Fruit fly (Drosophila melanogaster) whole organism, embryonic: ENCODE measurements around the gene CG5087.

Experiments
- Antp ChIP-seq: fragments of 200-800 bp; sonication (Bioruptor generic); optimal IDR thresholded peaks from 3 replicates; lab custom pipeline; 2016; ENCODE audit warnings: missing biosample characterization, missing genetic modification characterization
- CG10979 ChIP-seq: fragments of 200-800 bp; sonication (Bioruptor generic); optimal IDR thresholded peaks from 2 replicates; lab custom pipeline; 2018; ENCODE audit warnings: missing biosample characterization, mild to moderate bottlenecking, missing genetic modification characterization, moderate library complexity
- CG11560 ChIP-seq: fragments of 200-800 bp; sonication (Bioruptor generic); IDR thresholded peaks from 3 replicates; pipeline ENCODE4 v1.3.6; 2022; ENCODE audit warnings: missing biosample characterization, missing genetic modification characterization
- CG16863 ChIP-seq: fragments of 200-800 bp; sonication (Bioruptor generic); optimal IDR thresholded peaks from 3 replicates; lab custom pipeline; 2016; ENCODE audit warnings: missing biosample characterization, missing genetic modification characterization
- CG18262 ChIP-seq: fragments of 200-800 bp; optimal IDR thresholded peaks from 3 replicates; lab custom pipeline; 2019; ENCODE audit warnings: missing biosample characterization, mild to moderate bottlenecking, missing genetic modification characterization, moderate library complexity
- CG18764 ChIP-seq: fragments of 200-800 bp; sonication (Bioruptor generic); optimal IDR thresholded peaks from 3 replicates; lab custom pipeline; 2016; ENCODE audit warnings: missing biosample characterization, missing genetic modification characterization
- CG2129 ChIP-seq: fragments of 200-800 bp; sonication (Bioruptor generic); IDR thresholded peaks from 2 replicates; pipeline ENCODE4 v1.3.6; 2022; ENCODE audit warnings: missing biosample characterization, missing genetic modification characterization; ENCODE audit not compliant: partially characterized antibody
- CG30431 ChIP-seq: fragments of 200-800 bp; sonication (Bioruptor generic); optimal IDR thresholded peaks from 2 replicates; lab custom pipeline; 2017; ENCODE audit warnings: missing biosample characterization, missing genetic modification characterization
- CG32767 ChIP-seq: fragments of 200-800 bp; sonication (Bioruptor generic); IDR thresholded peaks from 2 replicates; pipeline ENCODE4 v1.3.6; 2022; ENCODE audit warnings: missing biosample characterization, missing genetic modification characterization
- CG32772 ChIP-seq: fragments of 200-800 bp; sonication (Bioruptor generic); IDR thresholded peaks from 2 replicates; pipeline ENCODE4 v1.3.6; 2022; ENCODE audit warnings: missing biosample characterization, missing genetic modification characterization
- CG4360 ChIP-seq: fragments of 200-800 bp; sonication (Bioruptor generic); IDR thresholded peaks from 2 replicates; pipeline ENCODE4 v1.3.6; 2022; ENCODE audit warnings: missing biosample characterization, missing genetic modification characterization
- CG4820 ChIP-seq: fragments of 200-800 bp; sonication (Bioruptor generic); optimal IDR thresholded peaks from 3 replicates; lab custom pipeline; 2016; ENCODE audit warnings: missing biosample characterization, missing genetic modification characterization
- CG4854 ChIP-seq: fragments of 200-800 bp; sonication (Bioruptor generic); optimal IDR thresholded peaks from 2 replicates; lab custom pipeline; 2016; ENCODE audit warnings: missing biosample characterization, missing genetic modification characterization, inconsistent platforms
- CG6272 ChIP-seq: fragments of 200-800 bp; sonication (Bioruptor generic); IDR thresholded peaks from 2 replicates; pipeline ENCODE4 v1.3.6; 2022; ENCODE audit warnings: missing biosample characterization, missing genetic modification characterization
- CG8388 ChIP-seq: fragments of 200-800 bp; sonication (Bioruptor generic); optimal IDR thresholded peaks from 2 replicates; lab custom pipeline; 2019; ENCODE audit warnings: missing biosample characterization, mild to moderate bottlenecking, missing genetic modification characterization, moderate library complexity
- CG9727 ChIP-seq: fragments of 200-800 bp; sonication (Bioruptor generic); optimal IDR thresholded peaks from 3 replicates; lab custom pipeline; 2017; ENCODE audit warnings: missing biosample characterization, mild to moderate bottlenecking, missing genetic modification characterization
- CG9797 ChIP-seq: fragments of 200-800 bp; sonication (Bioruptor generic); optimal IDR thresholded peaks from 3 replicates; lab custom pipeline; 2018; ENCODE audit warnings: missing biosample characterization, mild to moderate bottlenecking, missing genetic modification characterization
- CTCF ChIP-seq: fragments of 200-800 bp; sonication (Bioruptor generic); optimal IDR thresholded peaks from 2 replicates; lab custom pipeline; 2017; ENCODE audit warnings: missing biosample characterization, mild to moderate bottlenecking, missing genetic modification characterization, moderate library complexity
- Drgx ChIP-seq: fragments of 200-800 bp; sonication (Bioruptor generic); IDR thresholded peaks from 2 replicates; pipeline ENCODE4 v1.3.6; 2022; ENCODE audit warnings: missing biosample characterization, missing genetic modification characterization
- HLH4C ChIP-seq: fragments of 200-800 bp; sonication (Bioruptor generic); IDR thresholded peaks from 3 replicates; pipeline ENCODE4 v1.3.6; 2022; ENCODE audit warnings: missing biosample characterization, missing genetic modification characterization; ENCODE audit not compliant: partially characterized antibody
- Hand ChIP-seq: fragments of 200-800 bp; sonication (Bioruptor generic); optimal IDR thresholded peaks from 2 replicates; lab custom pipeline; 2017; ENCODE audit warnings: mild to moderate bottlenecking, missing biosample characterization, missing genetic modification reagents, missing genetic modification characterization
- Med ChIP-seq: fragments of 200-800 bp; sonication (Bioruptor generic); peaks from one replicate; lab custom pipeline; 2016; ENCODE audit warnings: missing biosample characterization, missing genetic modification characterization, mild to moderate bottlenecking, inconsistent platforms, moderate library complexity
- Rx ChIP-seq: fragments of 200-800 bp; sonication (Bioruptor generic); IDR thresholded peaks from 2 replicates; pipeline ENCODE4 v1.3.6; 2022; ENCODE audit warnings: missing biosample characterization, missing genetic modification characterization
- Sin3A ChIP-seq: fragments of >200 bp; optimal IDR thresholded peaks from 2 replicates; lab custom pipeline; 2018
- Trl ChIP-seq, 3 experiments: fragments of >200 bp in 2 of 3; fragments of 200-800 bp in 1 of 3; sonication (Bioruptor generic) in 1 of 3; optimal IDR thresholded peaks; 2 replicates in 1 of 3; 3 replicates in 2 of 3; lab custom pipeline; 2016 to 2017; ENCODE audit warnings: missing biosample characterization in 1 of 3, missing genetic modification characterization in 1 of 3
- YL-1 ChIP-seq: fragments of 200-800 bp; sonication (Bioruptor generic); optimal IDR thresholded peaks from 3 replicates; lab custom pipeline; 2017; ENCODE audit warnings: missing biosample characterization, mild to moderate bottlenecking, missing genetic modification characterization
- al ChIP-seq: fragments of 200-800 bp; sonication (Bioruptor generic); IDR thresholded peaks from 2 replicates; pipeline ENCODE4 v1.3.6; 2022; ENCODE audit warnings: missing biosample characterization, missing genetic modification characterization
- bbx ChIP-seq: fragments of 200-800 bp; sonication (Bioruptor generic); IDR thresholded peaks from 2 replicates; pipeline ENCODE4 v1.3.6; 2022; ENCODE audit warnings: missing biosample characterization, missing genetic modification characterization; ENCODE audit not compliant: partially characterized antibody
- crc ChIP-seq: fragments of 200-800 bp; sonication (Bioruptor generic); optimal IDR thresholded peaks from 2 replicates; lab custom pipeline; 2016; ENCODE audit warnings: missing biosample characterization, missing genetic modification characterization
- croc ChIP-seq: fragments of 200-800 bp; sonication (Bioruptor generic); conservative IDR thresholded peaks from 3 replicates; pipeline ENCODE4 v1.3.6; 2022; ENCODE audit warnings: missing biosample characterization, missing genetic modification characterization
- dysf ChIP-seq: fragments of 200-800 bp; sonication (Bioruptor generic); IDR thresholded peaks from 3 replicates; pipeline ENCODE4 v1.3.6; 2022; ENCODE audit warnings: missing biosample characterization, missing genetic modification characterization
- fd3F ChIP-seq: fragments of 200-800 bp; sonication (Bioruptor generic); optimal IDR thresholded peaks from 2 replicates; lab custom pipeline; 2018; ENCODE audit warnings: missing biosample characterization, mild to moderate bottlenecking, missing genetic modification characterization, moderate library complexity
- hth ChIP-seq: fragments of >200 bp; optimal IDR thresholded peaks from 2 replicates; lab custom pipeline; 2017; ENCODE audit warnings: inconsistent platforms
- insv ChIP-seq, 2 experiments: fragments of 200-800 bp; sonication (Bioruptor generic); optimal IDR thresholded peaks; 3 replicates each; lab custom pipeline; 2016 to 2018; ENCODE audit warnings: missing biosample characterization in 2 of 2, missing genetic modification characterization in 2 of 2
- kah ChIP-seq: fragments of 200-800 bp; sonication (Bioruptor generic); optimal IDR thresholded peaks from 2 replicates; lab custom pipeline; 2018; ENCODE audit warnings: missing biosample characterization, mild to moderate bottlenecking, missing genetic modification characterization
- lola ChIP-seq, 3 experiments: fragments of >200 bp in 2 of 3; fragments of 200-800 bp in 1 of 3; sonication (Bioruptor generic) in 1 of 3; optimal IDR thresholded peaks; 2 replicates each; lab custom pipeline; 2017 to 2019; ENCODE audit warnings: missing biosample characterization in 3 of 3, missing genetic modification characterization in 3 of 3, mild to moderate bottlenecking in 1 of 3, moderate library complexity in 1 of 3
- onecut ChIP-seq: fragments of 200-800 bp; sonication (Bioruptor generic); IDR thresholded peaks from 2 replicates; pipeline ENCODE4 v1.3.6; 2022; ENCODE audit warnings: missing biosample characterization, missing genetic modification characterization
- p53 ChIP-seq: fragments of 200-800 bp; sonication (Bioruptor generic); optimal IDR thresholded peaks from 2 replicates; lab custom pipeline; 2016; ENCODE audit warnings: missing biosample characterization, missing genetic modification characterization
- pfk ChIP-seq: fragments of 200-800 bp; sonication (Bioruptor generic); optimal IDR thresholded peaks from 2 replicates; lab custom pipeline; 2018; ENCODE audit warnings: missing biosample characterization, mild to moderate bottlenecking, missing genetic modification characterization, moderate library complexity
- pzg ChIP-seq: fragments of 200-800 bp; sonication (Bioruptor generic); optimal IDR thresholded peaks from 3 replicates; lab custom pipeline; 2018; ENCODE audit warnings: missing biosample characterization, mild to moderate bottlenecking, missing genetic modification characterization, moderate library complexity
- sc ChIP-seq, 3 experiments: fragments of >200 bp in 2 of 3; fragments of 200-800 bp in 1 of 3; sonication (Bioruptor generic) in 1 of 3; optimal IDR thresholded peaks; 2 replicates in 2 of 3; 3 replicates in 1 of 3; lab custom pipeline; 2017; ENCODE audit warnings: mild to moderate bottlenecking in 1 of 3, missing biosample characterization in 1 of 3, missing genetic modification characterization in 1 of 3, missing genetic modification reagents in 1 of 3
- schlank ChIP-seq: fragments of 200-800 bp; sonication (Bioruptor generic); optimal IDR thresholded peaks from 2 replicates; lab custom pipeline; 2018; ENCODE audit warnings: missing biosample characterization, mild to moderate bottlenecking, missing genetic modification characterization
- shn ChIP-seq: fragments of 200-800 bp; sonication (Bioruptor generic); optimal IDR thresholded peaks from 3 replicates; lab custom pipeline; 2016; ENCODE audit warnings: missing biosample characterization, missing genetic modification characterization
- sisA ChIP-seq: fragments of 200-800 bp; sonication (Bioruptor generic); IDR thresholded peaks from 2 replicates; pipeline ENCODE4 v1.3.6; 2022; ENCODE audit warnings: missing biosample characterization, missing genetic modification characterization
- sob ChIP-seq: fragments of 200-800 bp; sonication (Bioruptor generic); IDR thresholded peaks from 2 replicates; pipeline ENCODE4 v1.3.6; 2022; ENCODE audit warnings: missing biosample characterization, missing genetic modification characterization
- stwl ChIP-seq: fragments of 200-800 bp; sonication (Bioruptor generic); optimal IDR thresholded peaks from 3 replicates; lab custom pipeline; 2018; ENCODE audit warnings: missing biosample characterization, mild to moderate bottlenecking, missing genetic modification characterization, moderate library complexity
- tgo ChIP-seq: fragments of 200-800 bp; sonication (Bioruptor generic); IDR thresholded peaks from 3 replicates; pipeline ENCODE4 v1.3.6; 2022; ENCODE audit warnings: missing biosample characterization, missing genetic modification characterization
- twi ChIP-seq: fragments of 200-800 bp; optimal IDR thresholded peaks from 2 replicates; lab custom pipeline; 2019; ENCODE audit warnings: missing biosample characterization, mild to moderate bottlenecking, missing genetic modification characterization, moderate library complexity

The CG5087 gene

DNA sequence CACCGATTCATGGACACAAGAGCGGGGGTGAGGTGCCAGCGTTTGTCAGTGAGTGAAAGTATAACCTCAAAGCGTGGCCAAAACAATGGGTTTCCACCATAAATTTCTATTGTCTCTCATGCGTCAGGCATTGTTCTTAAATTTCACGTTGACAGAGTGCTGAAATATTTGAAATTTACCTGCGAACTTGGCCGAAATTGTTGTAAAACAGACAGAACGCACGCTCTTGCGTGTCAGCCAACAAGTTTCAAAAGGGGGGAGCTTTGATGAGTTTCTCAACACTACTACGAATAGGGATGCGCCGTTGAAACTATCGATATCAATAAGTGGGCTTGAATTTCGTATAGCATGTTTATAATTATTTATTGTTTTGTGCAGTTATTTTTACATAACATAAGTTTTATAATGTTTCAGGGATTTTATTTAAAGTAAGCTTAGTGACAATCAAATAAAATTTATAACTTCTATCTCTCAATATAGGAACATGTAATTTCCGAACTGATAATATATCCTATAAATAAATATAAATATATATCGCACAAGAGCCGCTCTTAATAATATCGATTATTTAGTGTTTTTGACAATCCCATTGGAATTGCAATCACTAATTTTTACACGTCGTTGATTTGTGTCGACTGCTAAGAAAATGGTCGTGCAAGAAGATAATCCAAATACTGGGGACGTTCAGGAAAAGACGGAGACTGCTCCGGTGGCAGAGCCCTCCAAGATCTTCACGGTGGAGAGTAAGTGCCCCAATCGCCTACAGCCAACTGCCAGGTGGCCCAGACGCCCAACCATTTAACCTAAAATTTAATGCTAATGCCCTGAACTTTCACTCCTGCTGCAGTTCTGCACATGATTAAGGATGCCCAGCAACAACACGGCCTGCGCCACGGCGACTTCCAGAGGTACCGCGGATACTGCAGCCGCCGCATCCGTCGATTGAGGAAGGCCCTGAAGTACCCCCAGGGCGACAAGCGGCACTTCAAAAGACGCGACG, 23.2 kb upstream of the CG5087 start, which contains the start of the genes pix and Srp68 (continued):
- TF ChIP-seq CG4820 (GFP tag; lab: Kevin White, UChicago): peak; percentile 37
- TF ChIP-seq pfk: no peak
- peak; percentile 43 for TF ChIP-seq fd3F
- peak; percentile 31 for TF ChIP-seq CG18764
- peak; percentile 79 for TF ChIP-seq CG18262 (tag; lab: Kevin White, UChicago)
- TF ChIP-seq crc (GFP tag; lab: Kevin White, UChicago): peak; percentile 20
- TF ChIP-seq hth: no peak
- TF ChIP-seq croc (GFP tag; lab: Robert Waterston, UW): peak; percentile 47; the same call in 2 of the 3 replicates
- TF ChIP-seq pzg (GFP tag; lab: Kevin White, UChicago): peak; percentile 45
- 0 out of 2 replicates have a peak, but pooled peaks have one; percentile 68 for TF ChIP-seq CG2129
- TF ChIP-seq HLH4C: peak; percentile 67
- no peak for TF ChIP-seq CTCF (GFP tag; lab: Kevin White, UChicago)
- TF ChIP-seq Antp (GFP tag; lab: Kevin White, UChicago): peak; percentile 31
- TF ChIP-seq kah (GFP tag; lab: Kevin White, UChicago): peak; percentile 26
- peak; percentile 66 for TF ChIP-seq p53 (GFP tag; lab: Kevin White, UChicago)
- TF ChIP-seq CG8388 (GFP tag; lab: Kevin White, UChicago): no peak
- TF ChIP-seq CG16863 (GFP tag; lab: Kevin White, UChicago): peak; percentile 10
- TF ChIP-seq shn: peak; percentile 16
- TF ChIP-seq bbx (GFP tag; lab: Robert Waterston, UW): no peak
- TF ChIP-seq CG9797: peak; percentile 30
- peak; percentile 42 for TF ChIP-seq CG10979 (tag; lab: Kevin White, UChicago)
- peak; percentile 47; the same call in 1 of the 2 replicates for TF ChIP-seq CG6272 (GFP tag; lab: Robert Waterston, UW)
- TF ChIP-seq CG9727 (GFP tag; lab: Kevin White, UChicago): peak; percentile 79
- TF ChIP-seq Hand (GFP tag; lab: Kevin White, UChicago): no peak
- peak in 1 of 2 experiments; percentile 9 for TF ChIP-seq insv (GFP tag; optimal IDR thresholded peaks at IDR 0.05; lab: Kevin White, UChicago)
- TF ChIP-seq Drgx (GFP tag; lab: Robert Waterston, UW): no peak
- peak; percentile 63 for TF ChIP-seq twi (tag; lab: Kevin White, UChicago)
- TF ChIP-seq stwl (tag; lab: Kevin White, UChicago): peak; percentile 54
- no peak for TF ChIP-seq Trl (optimal IDR thresholded peaks at IDR 0.05; lab: Kevin White, UChicago)
- peak; percentile 51 for TF ChIP-seq Trl (GFP tag; optimal IDR thresholded peaks at IDR 0.05; lab: Kevin White, UChicago)
- TF ChIP-seq Sin3A (lab: Kevin White, UChicago): peak; percentile 42
- peak; percentile 26; the same call in 1 of the 2 replicates for TF ChIP-seq sisA (GFP tag; lab: Robert Waterston, UW)
- peak; percentile 17 for TF ChIP-seq CG30431
- no peak for TF ChIP-seq CG4360 (GFP tag; lab: Robert Waterston, UW)
- peak; percentile 82 for TF ChIP-seq Med (GFP tag; lab: Kevin White, UChicago)
- TF ChIP-seq CG32772 (GFP tag; lab: Robert Waterston, UW): 0 out of 2 replicates have a peak, but pooled peaks have one; percentile 14
- no peak for TF ChIP-seq CG32767 (GFP tag; lab: Robert Waterston, UW)
- 0 out of 2 replicates have a peak, but pooled peaks have one; percentile 17 for TF ChIP-seq onecut (GFP tag; lab: Robert Waterston, UW)
- TF ChIP-seq Rx: no peak
- peak; percentile 66 for TF ChIP-seq sob (GFP tag; lab: Robert Waterston, UW)
- TF ChIP-seq lola (GFP tag; optimal IDR thresholded peaks at IDR 0.05; lab: Kevin White, UChicago): peak in 1 of 3 experiments; percentile 75
- TF ChIP-seq al (GFP tag; lab: Robert Waterston, UW): peak; percentile 43
- no peak for TF ChIP-seq sc (optimal IDR thresholded peaks at IDR 0.05; lab: Kevin White, UChicago)
- no peak for TF ChIP-seq sc (GFP tag; optimal IDR thresholded peaks at IDR 0.05; lab: Kevin White, UChicago)
- peak; percentile 32 for TF ChIP-seq CG4854
- peak; percentile 81 for TF ChIP-seq YL-1 (GFP tag; lab: Kevin White, UChicago)
- no peak for TF ChIP-seq schlank (tag; lab: Kevin White, UChicago)
- no peak for TF ChIP-seq CG11560
- TF ChIP-seq tgo (GFP tag; lab: Robert Waterston, UW): peak; percentile 44; the same call in 1 of the 3 replicates
- peak; percentile 47; the same call in 1 of the 3 replicates for TF ChIP-seq dysf (GFP tag; lab: Robert Waterston, UW)
